Worm (Caenorhabditis elegans) whole organism, L2 larva: ENCODE results near the gene F59E11.7.

Experiments
- F13H6.1 ChIP-seq: sonication (generic microtip); optimal IDR thresholded peaks from 2 replicates; lab custom pipeline; 2016; ENCODE audit warnings: missing genetic modification characterization, missing compliant biosample characterization
- R02D3.7 ChIP-seq: fragments of 150-350 bp; optimal IDR thresholded peaks from 2 replicates; lab custom pipeline; 2014; ENCODE audit warnings: missing biosample characterization, missing genetic modification characterization
- alr-1 ChIP-seq: fragments of 150-350 bp; optimal IDR thresholded peaks from 2 replicates; lab custom pipeline; 2014; ENCODE audit warnings: missing biosample characterization, missing genetic modification characterization
- aly-2 ChIP-seq: fragments of 150-350 bp; optimal IDR thresholded peaks from 2 replicates; lab custom pipeline; 2014; ENCODE audit warnings: missing biosample characterization, missing genetic modification characterization
- ama-1 ChIP-seq: fragments of 150-350 bp; optimal IDR thresholded peaks from 2 replicates; lab custom pipeline; 2018; ENCODE audit warnings: inconsistent platforms
- blmp-1 ChIP-seq: sonication (generic microtip); optimal IDR thresholded peaks from 2 replicates; lab custom pipeline; 2017; ENCODE audit warnings: missing genetic modification characterization, mild to moderate bottlenecking, missing compliant biosample characterization, antibody characterized with exemption, moderate library complexity; ENCODE audit not compliant: insufficient read depth
- ceh-16 ChIP-seq: fragments of 150-350 bp; optimal IDR thresholded peaks from 2 replicates; lab custom pipeline; 2014; ENCODE audit warnings: missing biosample characterization, missing genetic modification characterization
- ceh-82 ChIP-seq: fragments of 150-350 bp; optimal IDR thresholded peaks from 2 replicates; lab custom pipeline; 2014; ENCODE audit warnings: missing biosample characterization, missing genetic modification characterization
- crh-2 ChIP-seq: sonication (generic microtip); optimal IDR thresholded peaks from 2 replicates; lab custom pipeline; 2017; ENCODE audit warnings: missing biosample characterization, missing genetic modification characterization
- dmd-4 ChIP-seq: sonication (generic microtip); optimal IDR thresholded peaks from 2 replicates; lab custom pipeline; 2017; ENCODE audit warnings: missing biosample characterization, missing genetic modification characterization
- egl-27 ChIP-seq: sonication (generic microtip); optimal IDR thresholded peaks from 3 replicates; lab custom pipeline; 2017; ENCODE audit warnings: missing biosample characterization, missing genetic modification reagents, missing genetic modification characterization
- elt-3 ChIP-seq: sonication (generic microtip); optimal IDR thresholded peaks from 2 replicates; lab custom pipeline; 2017; ENCODE audit warnings: missing biosample characterization, missing genetic modification characterization
- lin-13 ChIP-seq: fragments of 150-350 bp; optimal IDR thresholded peaks from 2 replicates; lab custom pipeline; 2014; ENCODE audit warnings: missing biosample characterization, missing genetic modification reagents, missing genetic modification characterization
- lin-39 ChIP-seq: fragments of 150-350 bp; optimal IDR thresholded peaks from 2 replicates; lab custom pipeline; 2014; ENCODE audit warnings: missing biosample characterization, missing genetic modification reagents, missing genetic modification characterization
- lsy-2 ChIP-seq, 2 experiments: fragments of 150-350 bp in 1 of 2; sonication (generic microtip) in 1 of 2; optimal IDR thresholded peaks; 2 replicates each; lab custom pipeline; 2014 to 2017; ENCODE audit warnings: missing biosample characterization in 2 of 2, missing genetic modification characterization in 2 of 2
- mbf-1 ChIP-seq: sonication (generic microtip); optimal IDR thresholded peaks from 2 replicates; lab custom pipeline; 2017; ENCODE audit warnings: missing biosample characterization, missing genetic modification characterization
- nhr-10 ChIP-seq: sonication (generic microtip); optimal IDR thresholded peaks from 2 replicates; lab custom pipeline; 2017; ENCODE audit warnings: missing biosample characterization, missing genetic modification characterization
- nhr-11 ChIP-seq: fragments of 150-350 bp; optimal IDR thresholded peaks from 2 replicates; lab custom pipeline; 2014; ENCODE audit warnings: missing biosample characterization, missing genetic modification characterization
- nhr-12 ChIP-seq: fragments of 150-350 bp; optimal IDR thresholded peaks from 2 replicates; lab custom pipeline; 2014; ENCODE audit warnings: missing biosample characterization, missing genetic modification characterization
- nhr-129 ChIP-seq: fragments of 150-350 bp; optimal IDR thresholded peaks from 2 replicates; lab custom pipeline; 2014; ENCODE audit warnings: missing biosample characterization, missing genetic modification characterization
- nhr-21 ChIP-seq: fragments of 150-350 bp; optimal IDR thresholded peaks from 2 replicates; lab custom pipeline; 2014; ENCODE audit warnings: missing biosample characterization, missing genetic modification characterization
- nhr-23 ChIP-seq: fragments of 150-350 bp; optimal IDR thresholded peaks from 2 replicates; lab custom pipeline; 2014; ENCODE audit warnings: missing biosample characterization, missing genetic modification reagents, missing genetic modification characterization
- nhr-25 ChIP-seq: fragments of 150-350 bp; sonication (generic microtip); optimal IDR thresholded peaks from 3 replicates; lab custom pipeline; 2014; ENCODE audit warnings: missing biosample characterization, missing genetic modification characterization
- nhr-6 ChIP-seq: fragments of 150-350 bp; optimal IDR thresholded peaks from 2 replicates; lab custom pipeline; 2014; ENCODE audit warnings: missing biosample characterization, missing genetic modification characterization
- nhr-77 ChIP-seq: fragments of 150-350 bp; optimal IDR thresholded peaks from 2 replicates; lab custom pipeline; 2014; ENCODE audit warnings: missing biosample characterization, missing genetic modification characterization
- peb-1 ChIP-seq: fragments of 150-350 bp; optimal IDR thresholded peaks from 2 replicates; lab custom pipeline; 2014; ENCODE audit warnings: missing biosample characterization, missing genetic modification characterization
- sma-3 ChIP-seq: sonication (generic microtip); optimal IDR thresholded peaks from 2 replicates; lab custom pipeline; 2016; ENCODE audit warnings: missing genetic modification reagents, missing genetic modification characterization, missing compliant biosample characterization
- sma-9 ChIP-seq, 2 experiments: fragments of 150-350 bp in 1 of 2; sonication (generic microtip) in 1 of 2; optimal IDR thresholded peaks; 2 replicates each; lab custom pipeline; 2014 to 2016; ENCODE audit warnings: missing genetic modification characterization in 2 of 2, mild to moderate bottlenecking in 1 of 2, missing biosample characterization in 1 of 2, missing compliant biosample characterization in 1 of 2, missing genetic modification reagents in 1 of 2, moderate library complexity in 1 of 2
- snpc-4 ChIP-seq: fragments of 150-350 bp; optimal IDR thresholded peaks from 2 replicates; lab custom pipeline; 2014; ENCODE audit warnings: missing biosample characterization, missing genetic modification characterization
- unc-39 ChIP-seq: fragments of 150-350 bp; optimal IDR thresholded peaks from 2 replicates; lab custom pipeline; 2014; ENCODE audit warnings: missing biosample characterization, missing genetic modification characterization
- unc-55 ChIP-seq: fragments of 150-350 bp; sonication (generic microtip); optimal IDR thresholded peaks from 3 replicates; lab custom pipeline; 2014; ENCODE audit warnings: missing biosample characterization, missing genetic modification reagents, missing genetic modification characterization
- zag-1 ChIP-seq: fragments of 150-350 bp; optimal IDR thresholded peaks from 2 replicates; lab custom pipeline; 2014; ENCODE audit warnings: missing biosample characterization, missing genetic modification characterization
- ztf-1 ChIP-seq: fragments of 200-800 bp; sonication (Bioruptor generic); conservative IDR thresholded peaks from 2 replicates; pipeline ENCODE4 v1.3.6; 2022; ENCODE audit warnings: missing genetic modification characterization, missing compliant biosample characterization
- ztf-11 ChIP-seq: sonication (generic microtip); optimal IDR thresholded peaks from 2 replicates; lab custom pipeline; 2017; ENCODE audit warnings: missing biosample characterization, missing genetic modification characterization

Gene F59E11.7

DNA sequence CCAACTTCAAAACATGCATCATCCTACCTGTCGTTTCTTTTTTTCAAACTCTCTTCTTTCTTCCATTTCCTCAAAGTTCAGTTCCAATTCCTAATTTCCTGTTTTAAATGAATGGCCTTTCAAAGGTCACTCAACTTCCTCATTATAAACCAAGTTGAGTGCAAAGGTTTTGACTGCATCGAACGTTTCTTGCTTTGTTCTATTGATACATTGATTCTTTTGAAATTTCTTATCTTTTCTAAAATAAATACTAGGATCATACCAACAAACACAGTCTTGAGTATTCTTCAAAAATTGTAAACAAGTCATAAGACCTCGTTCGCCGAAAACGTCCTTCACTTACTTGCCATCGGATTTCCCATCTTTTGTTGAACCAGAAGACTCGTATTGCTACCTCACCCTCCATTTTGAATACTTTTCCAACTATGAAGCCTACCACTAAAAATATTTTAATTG lies at the start of gene F59E11.7:
F59E11.7 (plus strand) TSS at position 51 of the 456 bp plus-strand sequence.
- TF ChIP-seq nhr-23 (tag; lab: Kevin White, UChicago) (no peak), nhr-10 (tag; lab: Kevin White, UChicago) (no peak), alr-1 (no peak), unc-55 (GFP tag; lab: Kevin White, UChicago) (no peak), sma-9 (GFP tag; optimal IDR thresholded peaks at IDR 0.05; lab: Kevin White, UChicago) (no peak), sma-9 (tag; optimal IDR thresholded peaks at IDR 0.05; lab: Kevin White, UChicago) (no peak), nhr-25 (tag; lab: Kevin White, UChicago) (peak; percentile 77), R02D3.7 (tag; lab: Kevin White, UChicago) (no peak), sma-3 (GFP tag; lab: Kevin White, UChicago) (peak; percentile 11)

DNA sequence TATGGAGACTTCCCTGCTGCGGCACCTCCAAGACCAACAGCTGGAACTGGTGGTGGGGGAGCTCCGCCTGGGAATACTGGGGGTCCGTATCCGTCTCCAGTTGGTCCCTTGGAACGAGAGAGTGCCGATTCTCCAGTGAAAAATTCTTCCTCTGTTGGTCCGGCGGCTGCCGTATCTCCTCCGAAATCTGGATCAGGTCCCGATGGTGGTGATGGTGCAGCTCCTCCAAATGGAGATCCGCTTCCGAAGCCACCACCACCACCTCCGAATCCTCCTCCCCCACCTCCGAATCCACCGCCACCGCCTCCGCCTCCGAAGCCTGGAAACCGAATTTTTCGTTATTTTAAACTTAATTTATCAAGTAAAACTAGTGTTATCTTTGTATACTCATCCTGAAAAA lies 49.6 kb upstream of the F59E11.7 start:
- TF ChIP-seq alr-1: no peak
- no peak for TF ChIP-seq nhr-6 (tag; lab: Kevin White, UChicago)
- no peak for TF ChIP-seq nhr-129
- no peak for TF ChIP-seq nhr-77
- no peak for TF ChIP-seq dmd-4 (tag; lab: Kevin White, UChicago)
- TF ChIP-seq nhr-12 (tag; lab: Kevin White, UChicago): no peak
- no peak for TF ChIP-seq aly-2 (tag; lab: Kevin White, UChicago)
- TF ChIP-seq ztf-1 (GFP tag; lab: Robert Waterston, UW): no peak
- TF ChIP-seq F13H6.1 (tag; lab: Kevin White, UChicago): no peak
- no peak for TF ChIP-seq nhr-21 (tag; lab: Kevin White, UChicago)
- no peak for TF ChIP-seq snpc-4 (tag; lab: Kevin White, UChicago)
- no peak for TF ChIP-seq lin-39 (tag; lab: Kevin White, UChicago)
- TF ChIP-seq nhr-10 (tag; lab: Kevin White, UChicago): no peak
- TF ChIP-seq zag-1 (tag; lab: Kevin White, UChicago): no peak
- no peak for TF ChIP-seq egl-27 (tag; lab: Kevin White, UChicago)

DNA sequence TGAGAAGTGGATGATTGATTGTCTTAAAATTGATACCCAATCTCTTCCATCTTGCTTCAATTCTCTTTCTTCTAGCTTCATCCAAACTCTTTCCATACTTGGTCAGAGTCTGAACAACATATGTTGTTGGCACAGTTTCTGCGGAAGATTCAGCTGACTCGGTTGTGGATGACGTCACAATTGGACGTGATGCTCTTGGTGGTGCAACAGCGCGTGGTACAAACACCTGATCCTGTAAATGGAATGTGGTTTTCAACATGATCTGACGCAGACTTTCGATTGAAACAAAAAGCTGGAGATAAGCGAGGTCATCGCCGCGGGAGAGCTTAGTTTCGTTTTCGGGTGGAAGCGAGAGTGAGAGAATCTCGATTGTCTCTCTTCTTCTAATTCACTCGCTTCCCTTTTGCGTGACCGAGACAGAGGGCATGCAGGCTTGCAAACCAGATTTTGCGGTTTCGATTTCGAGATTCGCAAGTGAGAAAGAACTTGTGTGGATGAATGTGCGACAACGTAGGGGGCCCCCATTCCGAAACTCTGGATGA lies 47.5 kb upstream of the F59E11.7 start:
- no peak for TF ChIP-seq sma-9 (GFP tag; optimal IDR thresholded peaks at IDR 0.05; lab: Kevin White, UChicago)
- TF ChIP-seq sma-9 (tag; optimal IDR thresholded peaks at IDR 0.05; lab: Kevin White, UChicago): no peak
- no peak for TF ChIP-seq lin-13 (GFP tag; lab: Kevin White, UChicago)
- TF ChIP-seq blmp-1 (tag; lab: Kevin White, UChicago): peak; percentile 70
- no peak for TF ChIP-seq elt-3 (tag; lab: Kevin White, UChicago)
- TF ChIP-seq nhr-11 (tag; lab: Kevin White, UChicago): no peak

DNA sequence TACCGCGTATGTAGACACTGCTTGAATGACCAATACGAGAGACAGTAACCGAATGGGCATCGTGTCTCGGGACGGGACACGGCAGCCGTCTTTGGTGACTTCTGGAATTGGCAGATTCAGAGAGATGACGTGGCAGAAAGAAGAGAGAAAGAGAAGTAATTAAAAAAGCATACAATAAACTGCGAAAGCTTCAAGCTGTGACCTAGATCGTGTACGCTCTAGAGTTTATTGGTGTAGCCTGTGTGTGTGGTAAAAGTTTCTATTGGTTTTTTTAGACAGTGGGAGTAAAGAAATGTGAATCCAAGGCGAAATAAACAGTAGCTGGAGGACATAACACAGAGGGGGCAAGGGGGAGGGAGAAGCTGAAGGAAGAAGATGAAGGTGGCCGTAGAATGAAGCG lies 46.1 kb upstream of the F59E11.7 start, which contains the start of gene T19A5.3:
T19A5.3 (minus strand) TSS at position 101 of the 400 bp plus-strand sequence.
- no peak for TF ChIP-seq nhr-77
- TF ChIP-seq ceh-16 (tag; lab: Kevin White, UChicago): no peak

DNA sequence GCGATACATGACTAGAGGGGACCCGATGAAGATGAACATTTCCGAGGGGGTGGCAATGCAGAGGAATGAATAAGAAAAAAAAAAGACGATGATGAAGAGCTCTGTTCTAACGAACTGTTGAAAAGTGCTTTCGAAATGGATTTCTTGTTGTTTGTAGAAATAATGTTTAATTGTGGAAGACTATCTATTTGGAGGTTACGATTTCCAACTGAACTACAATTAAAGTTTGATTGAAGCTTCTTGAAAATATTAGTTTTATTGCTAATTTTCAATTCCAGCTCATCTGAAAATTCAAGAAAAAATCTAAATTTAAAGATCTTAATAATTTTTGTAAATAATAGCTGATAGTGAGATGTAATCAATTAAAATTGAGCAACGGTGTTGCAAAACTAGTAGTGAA lies 45.6 kb upstream of the F59E11.7 start:
- no peak for TF ChIP-seq ztf-1 (GFP tag; lab: Robert Waterston, UW)
- no peak for TF ChIP-seq ztf-11
- no peak for TF ChIP-seq crh-2 (tag; lab: Kevin White, UChicago)
- TF ChIP-seq nhr-21 (tag; lab: Kevin White, UChicago): no peak
- no peak for TF ChIP-seq zag-1 (tag; lab: Kevin White, UChicago)
- no peak for TF ChIP-seq unc-39 (tag; lab: Kevin White, UChicago)
- TF ChIP-seq nhr-6 (tag; lab: Kevin White, UChicago): no peak
- TF ChIP-seq nhr-11 (tag; lab: Kevin White, UChicago): no peak
- TF ChIP-seq lsy-2 (tag; optimal IDR thresholded peaks at IDR 0.05; lab: Kevin White, UChicago): no peak
- TF ChIP-seq F13H6.1 (tag; lab: Kevin White, UChicago): no peak
- TF ChIP-seq ama-1 (lab: Kevin White, UChicago): no peak
- TF ChIP-seq ceh-82: no peak
- no peak for TF ChIP-seq blmp-1 (tag; lab: Kevin White, UChicago)
- TF ChIP-seq peb-1 (tag; lab: Kevin White, UChicago): no peak
- TF ChIP-seq mbf-1 (tag; lab: Kevin White, UChicago): no peak
- no peak for TF ChIP-seq lin-39 (tag; lab: Kevin White, UChicago)
